Worm (Caenorhabditis elegans) whole organism, L3 larva: ENCODE data around the gene ptc-3.
"Not testable (repeated sequence)": the region's sequence is repeated elsewhere in the genome, so short reads cannot be mapped to it uniquely, and the experiment has no call there.

Experiments used
- ZK546.5 ChIP-seq: sonication (generic microtip); optimal IDR thresholded peaks from 2 replicates; lab custom pipeline; 2017; ENCODE audit warnings: missing biosample characterization, missing genetic modification characterization
- aly-2 ChIP-seq: fragments of 150-350 bp; optimal IDR thresholded peaks from 2 replicates; lab custom pipeline; 2014; ENCODE audit warnings: missing biosample characterization, missing genetic modification characterization
- ama-1 ChIP-seq: fragments of 150-350 bp; optimal IDR thresholded peaks from 2 replicates; lab custom pipeline; 2018
- ceh-16 ChIP-seq: sonication (generic microtip); optimal IDR thresholded peaks from 2 replicates; lab custom pipeline; 2017; ENCODE audit warnings: missing biosample characterization, missing genetic modification characterization
- ceh-28 ChIP-seq: fragments of 150-350 bp; optimal IDR thresholded peaks from 2 replicates; lab custom pipeline; 2014; ENCODE audit warnings: missing biosample characterization, missing genetic modification reagents, missing genetic modification characterization
- ceh-82 ChIP-seq: fragments of 150-350 bp; optimal IDR thresholded peaks from 2 replicates; lab custom pipeline; 2014; ENCODE audit warnings: missing biosample characterization, missing genetic modification characterization
- ceh-9 ChIP-seq: sonication (generic microtip); optimal IDR thresholded peaks from 2 replicates; lab custom pipeline; 2018; ENCODE audit warnings: missing biosample characterization, missing genetic modification characterization
- daf-12 ChIP-seq: fragments of 150-350 bp; optimal IDR thresholded peaks from 2 replicates; lab custom pipeline; 2014; ENCODE audit warnings: missing biosample characterization, missing genetic modification reagents, missing genetic modification characterization
- elt-1 ChIP-seq: fragments of 150-350 bp; optimal IDR thresholded peaks from 2 replicates; lab custom pipeline; 2014; ENCODE audit warnings: missing biosample characterization, missing genetic modification characterization
- elt-2 ChIP-seq: sonication (generic microtip); optimal IDR thresholded peaks from 2 replicates; lab custom pipeline; 2016; ENCODE audit warnings: missing genetic modification reagents, mild to moderate bottlenecking, missing genetic modification characterization, missing compliant biosample characterization
- eor-1 ChIP-seq, 2 experiments: fragments of 150-350 bp; optimal IDR thresholded peaks; 2 replicates each; lab custom pipeline; 2014 to 2018; ENCODE audit warnings: missing biosample characterization in 2 of 2, missing genetic modification characterization in 2 of 2
- fkh-10 ChIP-seq: sonication (generic microtip); optimal IDR thresholded peaks from 2 replicates; lab custom pipeline; 2017; ENCODE audit warnings: missing biosample characterization, missing genetic modification reagents, missing genetic modification characterization
- fkh-2 ChIP-seq: fragments of 150-350 bp; optimal IDR thresholded peaks from 2 replicates; lab custom pipeline; 2014; ENCODE audit warnings: missing biosample characterization, missing genetic modification reagents, missing genetic modification characterization
- fos-1 ChIP-seq: fragments of 150-350 bp; optimal IDR thresholded peaks from 2 replicates; lab custom pipeline; 2014; ENCODE audit warnings: missing biosample characterization, missing genetic modification characterization
- hmg-11 ChIP-seq: sonication (generic microtip); optimal IDR thresholded peaks from 2 replicates; lab custom pipeline; 2016; ENCODE audit warnings: missing genetic modification characterization, missing compliant biosample characterization
- jun-1 ChIP-seq: fragments of 150-350 bp; optimal IDR thresholded peaks from 2 replicates; lab custom pipeline; 2014; ENCODE audit warnings: missing biosample characterization, missing genetic modification reagents, missing genetic modification characterization
- lin-15B ChIP-seq: fragments of 150-350 bp; optimal IDR thresholded peaks from 2 replicates; lab custom pipeline; 2014; ENCODE audit warnings: missing biosample characterization, missing genetic modification characterization
- lsy-12 ChIP-seq: sonication (generic microtip); optimal IDR thresholded peaks from 2 replicates; lab custom pipeline; 2016; ENCODE audit warnings: mild to moderate bottlenecking, missing genetic modification characterization, missing compliant biosample characterization
- mdl-1 ChIP-seq: fragments of 150-350 bp; optimal IDR thresholded peaks from 2 replicates; lab custom pipeline; 2014; ENCODE audit warnings: missing biosample characterization, missing genetic modification characterization
- mml-1 ChIP-seq: fragments of 150-350 bp; sonication (generic microtip); optimal IDR thresholded peaks from 3 replicates; lab custom pipeline; 2014; ENCODE audit warnings: missing biosample characterization, missing genetic modification characterization
- nhr-11 ChIP-seq: fragments of 150-350 bp; optimal IDR thresholded peaks from 2 replicates; lab custom pipeline; 2014; ENCODE audit warnings: missing biosample characterization, missing genetic modification characterization
- nhr-12 ChIP-seq: fragments of 150-350 bp; optimal IDR thresholded peaks from 2 replicates; lab custom pipeline; 2014; ENCODE audit warnings: missing biosample characterization, missing genetic modification characterization
- nhr-23 ChIP-seq: fragments of 150-350 bp; optimal IDR thresholded peaks from 2 replicates; lab custom pipeline; 2014; ENCODE audit warnings: missing biosample characterization, missing genetic modification reagents, missing genetic modification characterization
- nhr-237 ChIP-seq: fragments of 150-350 bp; optimal IDR thresholded peaks from 2 replicates; lab custom pipeline; 2014; ENCODE audit warnings: missing biosample characterization, missing genetic modification characterization
- nhr-25 ChIP-seq: sonication (generic microtip); optimal IDR thresholded peaks from 2 replicates; lab custom pipeline; 2017; ENCODE audit warnings: missing biosample characterization, missing genetic modification characterization
- nhr-28 ChIP-seq: fragments of 150-350 bp; optimal IDR thresholded peaks from 2 replicates; lab custom pipeline; 2014; ENCODE audit warnings: missing biosample characterization, missing genetic modification characterization
- nhr-43 ChIP-seq: sonication (generic microtip); optimal IDR thresholded peaks from 2 replicates; lab custom pipeline; 2016; ENCODE audit warnings: mild to moderate bottlenecking, missing genetic modification characterization, missing compliant biosample characterization; ENCODE audit not compliant: poor library complexity, severe bottlenecking
- nhr-67 ChIP-seq: fragments of 150-350 bp; optimal IDR thresholded peaks from 2 replicates; lab custom pipeline; 2014; ENCODE audit warnings: missing biosample characterization, missing genetic modification characterization
- nhr-76 ChIP-seq: fragments of 150-350 bp; sonication (generic microtip); optimal IDR thresholded peaks from 5 replicates; lab custom pipeline; 2014; ENCODE audit warnings: missing biosample characterization, missing genetic modification characterization
- pha-4 ChIP-seq: fragments of 150-350 bp; optimal IDR thresholded peaks from 2 replicates; lab custom pipeline; 2014; ENCODE audit warnings: missing biosample characterization, missing genetic modification reagents, missing genetic modification characterization
- pqm-1 ChIP-seq: fragments of 150-350 bp; optimal IDR thresholded peaks from 2 replicates; lab custom pipeline; 2017; ENCODE audit warnings: missing biosample characterization, missing genetic modification characterization, inconsistent platforms
- sea-2 ChIP-seq: fragments of 150-350 bp; sonication (generic microtip); optimal IDR thresholded peaks from 4 replicates; lab custom pipeline; 2014; ENCODE audit warnings: missing biosample characterization, missing genetic modification reagents, missing genetic modification characterization
- skn-1 ChIP-seq: fragments of 150-350 bp; optimal IDR thresholded peaks from 2 replicates; lab custom pipeline; 2014; ENCODE audit warnings: missing biosample characterization, missing genetic modification characterization
- snpc-4 ChIP-seq: fragments of 150-350 bp; optimal IDR thresholded peaks from 2 replicates; lab custom pipeline; 2014; ENCODE audit warnings: missing biosample characterization, missing genetic modification characterization
- tbx-2 ChIP-seq: sonication (generic microtip); optimal IDR thresholded peaks from 2 replicates; lab custom pipeline; 2016; ENCODE audit warnings: mild to moderate bottlenecking, missing genetic modification characterization, missing compliant biosample characterization
- unc-39 ChIP-seq: sonication (generic microtip); optimal IDR thresholded peaks from 4 replicates; lab custom pipeline; 2017; ENCODE audit warnings: missing biosample characterization, missing genetic modification characterization
- unc-62 ChIP-seq: fragments of 150-350 bp; sonication (generic microtip); optimal IDR thresholded peaks from 4 replicates; lab custom pipeline; 2014; ENCODE audit warnings: missing biosample characterization, missing genetic modification reagents, missing genetic modification characterization
- ztf-11 ChIP-seq: fragments of 150-350 bp; optimal IDR thresholded peaks from 2 replicates; lab custom pipeline; 2014; ENCODE audit warnings: missing biosample characterization, missing genetic modification characterization

ptc-3 gene

ce11 chrII:2843088-2843487 is 9.3 kb downstream of the ptc-3 start, which contains the start of gene Y110A2AL.7:
Gene Y110A2AL.7, minus strand, starts transcription at chrII:2843188.
- TF ChIP-seq fkh-10 (GFP tag; lab: Kevin White, UChicago) (no peak), fkh-2 (tag; lab: Kevin White, UChicago) (no peak), nhr-25 (tag; lab: Kevin White, UChicago) (no peak), hmg-11 (no peak), nhr-11 (tag; lab: Kevin White, UChicago) (no peak), nhr-67 (no peak), lin-15B (tag; lab: Kevin White, UChicago) (no peak), ztf-11 (tag; lab: Kevin White, UChicago) (no peak), elt-1 (tag; lab: Kevin White, UChicago) (no peak), elt-2 (tag; lab: Kevin White, UChicago) (no peak), nhr-28 (tag; lab: Kevin White, UChicago) (no peak), fos-1 (tag; lab: Kevin White, UChicago) (no peak), aly-2 (tag; lab: Kevin White, UChicago) (no peak), nhr-76 (no peak), ama-1 (lab: Kevin White, UChicago) (no peak), nhr-12 (tag; lab: Kevin White, UChicago) (no peak), nhr-23 (tag; lab: Kevin White, UChicago) (no peak), ceh-82 (tag; lab: Kevin White, UChicago) (no peak), ZK546.5 (tag; lab: Kevin White, UChicago) (no peak), ceh-9 (tag; lab: Kevin White, UChicago) (no peak)

ce11 chrII:2841529-2841928 is 10.9 kb downstream of the ptc-3 start, which contains the start of gene Y110A2AL.6:
Gene Y110A2AL.6, minus strand, starts transcription at chrII:2841629.
- TF ChIP-seq pha-4 (tag; lab: Kevin White, UChicago) (no peak), fkh-2 (tag; lab: Kevin White, UChicago) (no peak), sea-2 (GFP tag; lab: Kevin White, UChicago) (no peak), nhr-43 (tag; lab: Kevin White, UChicago) (no peak), lsy-12 (tag; lab: Kevin White, UChicago) (no peak), nhr-25 (tag; lab: Kevin White, UChicago) (no peak), mml-1 (tag; lab: Kevin White, UChicago) (no peak), nhr-11 (tag; lab: Kevin White, UChicago) (no peak), snpc-4 (no peak), ceh-9 (tag; lab: Kevin White, UChicago) (no peak), tbx-2 (tag; lab: Kevin White, UChicago) (no peak), nhr-237 (tag; lab: Kevin White, UChicago) (no peak), nhr-28 (tag; lab: Kevin White, UChicago) (no peak)

- TF ChIP-seq ceh-16 (tag; lab: Kevin White, UChicago); nhr-11 (tag; lab: Kevin White, UChicago); nhr-76: not testable (repeated sequence)
These were observed 13.4 kb downstream of the ptc-3 start, which contains the start of gene Y110A2AL.4 for ce11 chrII:2839004-2839403. Gene Y110A2AL.4, plus strand, starts transcription at chrII:2839304.

ce11 chrII:2836853-2837252 is 15.5 kb downstream of the ptc-3 start, which contains the start of gene K12H6.7:
Gene K12H6.7, minus strand, starts transcription at chrII:2836953.
- no peak for TF ChIP-seq skn-1 (tag; lab: Kevin White, UChicago)
- no peak for TF ChIP-seq nhr-67

ce11 chrII:2834105-2834504 is 18.3 kb downstream of the ptc-3 start:
- TF ChIP-seq jun-1 (tag; lab: Kevin White, UChicago) (peak; percentile 5), elt-2 (tag; lab: Kevin White, UChicago) (peak; percentile 86), pqm-1 (tag; lab: Kevin White, UChicago) (peak; percentile 84), nhr-67 (no peak), pha-4 (tag; lab: Kevin White, UChicago) (peak; percentile 86)

ce11 chrII:2832539-2832938 is 19.9 kb downstream of the ptc-3 start:
- no peak for TF ChIP-seq unc-62
- no peak for TF ChIP-seq ceh-16 (tag; lab: Kevin White, UChicago)
- no peak for TF ChIP-seq daf-12 (tag; lab: Kevin White, UChicago)
- TF ChIP-seq ama-1 (lab: Kevin White, UChicago), result no peak
- no peak for TF ChIP-seq elt-1 (tag; lab: Kevin White, UChicago)
- TF ChIP-seq pqm-1 (tag; lab: Kevin White, UChicago), result no peak
- TF ChIP-seq unc-39 (tag; lab: Kevin White, UChicago), result no peak
- TF ChIP-seq mdl-1 (tag; lab: Kevin White, UChicago), result no peak
- no peak for TF ChIP-seq ceh-28 (tag; lab: Kevin White, UChicago)
- no peak for TF ChIP-seq eor-1 (tag; optimal IDR thresholded peaks at IDR 0.05; lab: Kevin White, UChicago)
